Worm (Caenorhabditis elegans) whole organism, L4 larva: Measurements from ENCODE around the gene scl-9.

Source experiments
- F49E8.2 ChIP-seq: sonication (generic microtip); optimal IDR thresholded peaks from 2 replicates; lab custom pipeline; 2016; ENCODE audit warnings: missing compliant biosample characterization, mild to moderate bottlenecking, missing genetic modification characterization, borderline replicate concordance
- ZK546.5 ChIP-seq, 2 experiments: sonication (generic microtip); optimal IDR thresholded peaks; 2 replicates each; lab custom pipeline; 2017; ENCODE audit warnings: missing biosample characterization in 2 of 2, missing genetic modification characterization in 2 of 2
- aly-2 ChIP-seq: sonication (generic microtip); optimal IDR thresholded peaks from 2 replicates; lab custom pipeline; 2018; ENCODE audit warnings: missing biosample characterization, missing genetic modification characterization
- ceh-20 ChIP-seq: fragments of 200-800 bp; sonication (Bioruptor generic); IDR thresholded peaks from 2 replicates; pipeline ENCODE4 v1.3.6; 2022; ENCODE audit warnings: missing genetic modification reagents, missing genetic modification characterization, missing compliant biosample characterization
- gei-8 ChIP-seq: fragments of 200-800 bp; sonication (Bioruptor generic); optimal IDR thresholded peaks from 2 replicates; lab custom pipeline; 2018; ENCODE audit warnings: mild to moderate bottlenecking, missing genetic modification characterization, missing compliant biosample characterization
- nhr-76 ChIP-seq: fragments of 150-350 bp; optimal IDR thresholded peaks from 2 replicates; lab custom pipeline; 2014; ENCODE audit warnings: missing biosample characterization, missing genetic modification characterization
- snpc-4 ChIP-seq: fragments of 150-350 bp; optimal IDR thresholded peaks from 2 replicates; lab custom pipeline; 2014; ENCODE audit warnings: missing biosample characterization, missing genetic modification characterization
- unc-39 ChIP-seq: sonication (generic microtip); optimal IDR thresholded peaks from 2 replicates; lab custom pipeline; 2017; ENCODE audit warnings: missing biosample characterization, missing genetic modification characterization

ce11 chrIV:13033516-13033915 is 13.4 kb upstream of the scl-9 start:
- no peak for TF ChIP-seq ceh-20 (GFP tag; lab: Robert Waterston, UW)
- TF ChIP-seq aly-2: no peak
- TF ChIP-seq ZK546.5 (tag; optimal IDR thresholded peaks at IDR 0.05; lab: Kevin White, UChicago): no peak
- no peak for TF ChIP-seq snpc-4 (tag; lab: Kevin White, UChicago)
- no peak for TF ChIP-seq nhr-76 (tag; lab: Kevin White, UChicago)
- TF ChIP-seq F49E8.2 (tag; lab: Kevin White, UChicago): no peak
- no peak for TF ChIP-seq gei-8 (GFP tag; lab: Kevin White, UChicago)
- TF ChIP-seq unc-39: no peak
